Worm (Caenorhabditis elegans) whole organism, young adult: ENCODE results near the gene Y14H12A.2.
A peak's percentile ranks its signal among the peaks of the same experiment; 100 is the strongest.

Experiments
- B0336.3 ChIP-seq: fragments of 200-800 bp; sonication (Bioruptor generic); IDR thresholded peaks from 2 replicates; pipeline ENCODE4 v1.3.6; 2022; ENCODE audit warnings: missing genetic modification characterization, missing compliant biosample characterization
- C06A6.2 ChIP-seq: fragments of 200-800 bp; sonication (Bioruptor generic); conservative IDR thresholded peaks from 2 replicates; pipeline ENCODE4 v1.3.6; 2022; ENCODE audit warnings: missing genetic modification characterization, missing compliant biosample characterization
- C17E4.6 ChIP-seq: fragments of 200-800 bp; sonication (Bioruptor generic); IDR thresholded peaks from 2 replicates; pipeline ENCODE4 v1.3.6; 2022; ENCODE audit warnings: missing genetic modification reagents, missing genetic modification characterization, missing compliant biosample characterization
- F22D6.2 ChIP-seq: sonication (generic microtip); optimal IDR thresholded peaks from 2 replicates; lab custom pipeline; 2016; ENCODE audit warnings: mild to moderate bottlenecking, missing genetic modification characterization, missing compliant biosample characterization
- F37B4.10 ChIP-seq: fragments of 200-800 bp; sonication (Bioruptor generic); IDR thresholded peaks from 2 replicates; pipeline ENCODE4 v1.3.6; 2022; ENCODE audit warnings: missing genetic modification characterization, missing compliant biosample characterization
- F39B2.1 ChIP-seq: fragments of 200-800 bp; sonication (Bioruptor generic); IDR thresholded peaks from 2 replicates; pipeline ENCODE4 v1.3.6; 2022; ENCODE audit warnings: missing genetic modification reagents, missing genetic modification characterization, missing compliant biosample characterization
- F57C9.4 ChIP-seq: sonication (generic microtip); optimal IDR thresholded peaks from 2 replicates; lab custom pipeline; 2017; ENCODE audit warnings: mild to moderate bottlenecking, missing genetic modification characterization, missing compliant biosample characterization
- T26A5.8 ChIP-seq: sonication (generic microtip); optimal IDR thresholded peaks from 2 replicates; lab custom pipeline; 2016; ENCODE audit warnings: missing genetic modification characterization, missing compliant biosample characterization
- Y56A3A.18 ChIP-seq: fragments of 200-800 bp; sonication (Bioruptor generic); IDR thresholded peaks from 2 replicates; pipeline ENCODE4 v1.3.6; 2022; ENCODE audit warnings: missing genetic modification reagents, missing genetic modification characterization, missing compliant biosample characterization
- Y79H2A.3 ChIP-seq: fragments of 200-800 bp; sonication (Bioruptor generic); conservative IDR thresholded peaks from 2 replicates; pipeline ENCODE4 v1.3.6; 2022; ENCODE audit warnings: missing genetic modification reagents, missing genetic modification characterization, missing compliant biosample characterization
- Y95B8A.8 ChIP-seq: fragments of 200-800 bp; sonication (Bioruptor generic); IDR thresholded peaks from 2 replicates; pipeline ENCODE4 v1.3.6; 2022; ENCODE audit warnings: missing genetic modification reagents, missing genetic modification characterization, missing compliant biosample characterization
- aptf-2 ChIP-seq: fragments of 200-800 bp; sonication (Bioruptor generic); conservative IDR thresholded peaks from 2 replicates; pipeline ENCODE4 v1.3.6; 2022; ENCODE audit warnings: missing genetic modification reagents, missing genetic modification characterization, missing compliant biosample characterization
- athp-1 ChIP-seq: sonication (generic microtip); optimal IDR thresholded peaks from 2 replicates; lab custom pipeline; 2017; ENCODE audit warnings: mild to moderate bottlenecking, missing genetic modification characterization, missing compliant biosample characterization
- cebp-1 ChIP-seq, 2 experiments: fragments of 200-800 bp in 1 of 2; sonication (Bioruptor generic) in 1 of 2; sonication (generic microtip) in 1 of 2; IDR thresholded peaks in 1 of 2; optimal IDR thresholded peaks in 1 of 2; 2 replicates each; pipeline versions ENCODE4 v1.3.6 to Lab custom; 2017 to 2022; ENCODE audit warnings: missing compliant biosample characterization in 2 of 2, missing genetic modification characterization in 2 of 2, mild to moderate bottlenecking in 1 of 2, missing genetic modification reagents in 1 of 2, moderate library complexity in 1 of 2
- ceh-40 ChIP-seq: fragments of 200-800 bp; sonication (Bioruptor generic); IDR thresholded peaks from 2 replicates; pipeline ENCODE4 v1.3.6; 2022; ENCODE audit warnings: missing genetic modification characterization, missing compliant biosample characterization
- ceh-58 ChIP-seq: fragments of 200-800 bp; sonication (Bioruptor generic); IDR thresholded peaks from 2 replicates; pipeline ENCODE4 v1.3.6; 2022; ENCODE audit warnings: missing genetic modification characterization, missing compliant biosample characterization
- chd-7 ChIP-seq: sonication (generic microtip); optimal IDR thresholded peaks from 2 replicates; lab custom pipeline; 2016; ENCODE audit warnings: mild to moderate bottlenecking, missing genetic modification characterization, moderate library complexity, missing compliant biosample characterization
- egrh-3 ChIP-seq: fragments of 200-800 bp; sonication (Bioruptor generic); IDR thresholded peaks from 2 replicates; pipeline ENCODE4 v1.3.6; 2022; ENCODE audit warnings: missing genetic modification reagents, missing genetic modification characterization, missing compliant biosample characterization
- ets-4 ChIP-seq: fragments of 200-800 bp; sonication (Bioruptor generic); optimal IDR thresholded peaks from 2 replicates; lab custom pipeline; 2018; ENCODE audit warnings: mild to moderate bottlenecking, missing genetic modification characterization, missing compliant biosample characterization
- hlh-26 ChIP-seq: fragments of 200-800 bp; sonication (Bioruptor generic); conservative IDR thresholded peaks from 2 replicates; pipeline ENCODE4 v1.3.6; 2022; ENCODE audit warnings: missing genetic modification reagents, missing genetic modification characterization, missing compliant biosample characterization
- let-607 ChIP-seq, 2 experiments: fragments of 200-800 bp in 1 of 2; sonication (Bioruptor generic) in 1 of 2; sonication (generic microtip) in 1 of 2; optimal IDR thresholded peaks; 2 replicates each; lab custom pipeline; 2016 to 2018; ENCODE audit warnings: mild to moderate bottlenecking in 2 of 2, missing compliant biosample characterization in 2 of 2, missing genetic modification characterization in 2 of 2, moderate library complexity in 2 of 2, missing genotype in 1 of 2
- lir-1 ChIP-seq: fragments of 200-800 bp; sonication (Bioruptor generic); conservative IDR thresholded peaks from 2 replicates; pipeline ENCODE4 v1.3.6; 2022; ENCODE audit warnings: missing genetic modification reagents, missing genetic modification characterization, missing compliant biosample characterization
- madf-10 ChIP-seq: sonication (generic microtip); optimal IDR thresholded peaks from 2 replicates; lab custom pipeline; 2016; ENCODE audit warnings: mild to moderate bottlenecking, missing genetic modification characterization, missing compliant biosample characterization
- mes-4 ChIP-seq: sonication (generic microtip); optimal IDR thresholded peaks from 2 replicates; lab custom pipeline; 2016; ENCODE audit warnings: missing genotype, missing genetic modification characterization, missing compliant biosample characterization
- pbrm-1 ChIP-seq: fragments of 200-800 bp; sonication (Bioruptor generic); IDR thresholded peaks from 2 replicates; pipeline ENCODE4 v1.3.6; 2022; ENCODE audit warnings: missing genetic modification reagents, missing genetic modification characterization, missing compliant biosample characterization
- sea-2 ChIP-seq: fragments of 200-800 bp; sonication (Bioruptor generic); IDR thresholded peaks from 2 replicates; pipeline ENCODE4 v1.3.6; 2022; ENCODE audit warnings: missing genetic modification characterization, missing compliant biosample characterization
- sptf-2 ChIP-seq: fragments of 200-800 bp; sonication (Bioruptor generic); optimal IDR thresholded peaks from 2 replicates; lab custom pipeline; 2018; ENCODE audit warnings: mild to moderate bottlenecking, missing genetic modification characterization, missing compliant biosample characterization
- tbx-9 ChIP-seq: sonication (generic microtip); optimal IDR thresholded peaks from 2 replicates; lab custom pipeline; 2016; ENCODE audit warnings: borderline replicate concordance, missing genetic modification characterization, inconsistent platforms, missing compliant biosample characterization
- unc-130 ChIP-seq: sonication (generic microtip); optimal IDR thresholded peaks from 2 replicates; lab custom pipeline; 2016; ENCODE audit warnings: missing genetic modification reagents, missing genetic modification characterization, missing compliant biosample characterization
- zfh-2 ChIP-seq: fragments of 200-800 bp; sonication (Bioruptor generic); conservative IDR thresholded peaks from 2 replicates; pipeline ENCODE4 v1.3.6; 2022; ENCODE audit warnings: missing genetic modification reagents, missing genetic modification characterization, missing compliant biosample characterization
- ztf-25 ChIP-seq: fragments of 200-800 bp; sonication (Bioruptor generic); IDR thresholded peaks from 2 replicates; pipeline ENCODE4 v1.3.6; 2022; ENCODE audit warnings: missing genetic modification reagents, missing genetic modification characterization, missing compliant biosample characterization
- ztf-6 ChIP-seq: fragments of 200-800 bp; sonication (Bioruptor generic); IDR thresholded peaks from 2 replicates; pipeline ENCODE4 v1.3.6; 2022; ENCODE audit warnings: missing genetic modification reagents, missing genetic modification characterization, missing compliant biosample characterization

The Y14H12A.2 gene

DNA sequence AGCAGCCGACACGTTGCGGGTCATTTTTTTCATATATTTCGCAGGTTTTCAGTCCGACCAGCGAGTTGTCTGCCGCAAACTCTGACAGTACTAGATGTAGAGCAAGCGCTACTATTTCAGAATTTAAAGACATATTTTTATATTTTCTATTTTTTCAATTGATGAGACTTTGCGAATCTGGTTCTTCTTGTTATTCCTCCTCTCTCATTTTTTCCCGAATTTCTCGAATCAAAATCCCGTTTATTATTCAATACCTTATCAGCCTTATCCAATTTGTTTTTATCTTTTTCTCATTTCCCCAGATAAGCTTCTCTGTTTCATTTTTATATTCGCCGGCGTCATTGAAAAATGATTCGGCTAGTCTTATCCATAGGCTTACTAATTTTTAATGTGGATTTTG, 13.5 kb downstream of the Y14H12A.2 start, which contains the start of gene dos-2 (continued):
- TF ChIP-seq sptf-2: no peak
- TF ChIP-seq athp-1 (tag; lab: Kevin White, UChicago): no peak
- TF ChIP-seq chd-7: no peak
- no peak for TF ChIP-seq Y79H2A.3 (GFP tag; lab: Robert Waterston, UW)
- TF ChIP-seq hlh-26 (GFP tag; lab: Robert Waterston, UW): no peak
- no peak for TF ChIP-seq ztf-6 (GFP tag; lab: Robert Waterston, UW)
- TF ChIP-seq ceh-40: no peak
- TF ChIP-seq, all 124 proteins: peak for 0

- TF ChIP-seq F37B4.10 (GFP tag; lab: Robert Waterston, UW) (no peak), ets-4 (no peak), madf-10 (tag; lab: Kevin White, UChicago) (no peak), sptf-2 (no peak), pbrm-1 (GFP tag; lab: Robert Waterston, UW) (no peak), ceh-58 (GFP tag; lab: Robert Waterston, UW) (no peak), zfh-2 (GFP tag; lab: Robert Waterston, UW) (no peak), Y56A3A.18 (GFP tag; lab: Robert Waterston, UW) (no peak), B0336.3 (no peak), lir-1 (GFP tag; lab: Robert Waterston, UW) (no peak), C06A6.2 (no peak), let-607 (tag; optimal IDR thresholded peaks at IDR 0.05; lab: Kevin White, UChicago) (no peak), Y95B8A.8 (GFP tag; lab: Robert Waterston, UW) (no peak), aptf-2 (GFP tag; lab: Robert Waterston, UW) (no peak), C17E4.6 (GFP tag; lab: Robert Waterston, UW) (no peak)
Observed at ce11 chrII:3974953-3975352, 14.5 kb downstream of the Y14H12A.2 start, which contains the start of gene cank-26. cank-26 (minus strand) TSS chrII:3975065.

DNA sequence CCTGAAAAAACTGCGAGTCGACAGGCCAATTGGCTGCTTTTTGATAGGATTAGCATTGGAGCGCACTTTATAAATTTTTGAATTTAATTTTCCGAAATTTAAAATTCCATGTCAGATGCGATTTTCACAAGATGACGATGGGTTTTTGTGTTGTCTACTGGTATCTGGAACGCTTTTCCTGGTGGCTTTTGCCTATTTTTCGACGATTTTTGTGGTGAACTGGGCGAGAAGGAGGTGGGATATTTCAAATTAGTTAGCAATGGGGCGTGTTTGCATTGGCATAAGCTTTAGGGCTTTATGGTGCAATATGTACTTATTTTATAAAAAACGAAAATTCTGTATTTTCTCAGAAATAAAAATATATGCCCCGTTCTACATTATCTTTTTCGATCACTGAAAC, 17.3 kb downstream of the Y14H12A.2 start, which contains the start of gene K10G6.9:
Gene K10G6.9 (plus strand): TSS at position 110 of the 400 bp plus-strand sequence.
- TF ChIP-seq Y79H2A.3 (GFP tag; lab: Robert Waterston, UW) (0 out of 2 replicates have a peak, but pooled peaks have one; percentile 70), sptf-2 (no peak), F39B2.1 (GFP tag; lab: Robert Waterston, UW) (no peak), F22D6.2 (tag; lab: Kevin White, UChicago) (no peak)

DNA sequence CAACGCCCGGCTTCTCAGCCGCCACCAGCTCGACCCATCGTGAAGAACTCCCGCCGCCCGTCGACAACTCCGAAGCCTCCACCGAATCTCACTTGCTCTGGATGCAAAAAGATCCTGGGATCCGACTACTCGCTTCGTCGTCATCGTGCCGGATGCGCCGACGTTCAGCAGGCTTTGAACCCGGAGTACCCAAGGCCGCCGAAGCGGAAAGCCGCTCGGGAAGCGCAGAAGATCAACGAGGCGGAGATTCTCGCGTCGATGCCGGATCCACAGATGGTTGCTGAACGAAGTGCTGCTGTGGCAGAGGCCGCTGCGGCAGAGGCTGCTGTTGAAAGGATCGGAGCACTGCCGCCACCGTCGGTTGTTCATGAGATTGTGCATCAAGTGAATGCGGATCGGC, 20.7 kb downstream of the Y14H12A.2 start:
- TF ChIP-seq zfh-2 (GFP tag; lab: Robert Waterston, UW): peak; percentile 79; the same call in 1 of the 2 replicates
- TF ChIP-seq T26A5.8 (tag; lab: Kevin White, UChicago): no peak
- 0 out of 2 replicates have a peak, but pooled peaks have one; percentile 5 for TF ChIP-seq sea-2 (GFP tag; lab: Robert Waterston, UW)
- TF ChIP-seq unc-130 (GFP tag; lab: Kevin White, UChicago): no peak
- TF ChIP-seq cebp-1 (GFP tag; IDR thresholded peaks at IDR 0.05; lab: Robert Waterston, UW): no peak
- TF ChIP-seq cebp-1 (tag; optimal IDR thresholded peaks at IDR 0.05; lab: Kevin White, UChicago): peak; percentile 7
- TF ChIP-seq egrh-3 (GFP tag; lab: Robert Waterston, UW): peak; percentile 87
- TF ChIP-seq F57C9.4 (tag; lab: Kevin White, UChicago): no peak
- TF ChIP-seq tbx-9 (tag; lab: Kevin White, UChicago): no peak
- TF ChIP-seq ztf-25 (GFP tag; lab: Robert Waterston, UW): 0 out of 2 replicates have a peak, but pooled peaks have one; percentile 4
- no peak for TF ChIP-seq mes-4 (tag; lab: Kevin White, UChicago)
